Worm (Caenorhabditis elegans) whole organism, L1 larva: ENCODE data around the gene lrr-1.

ENCODE experiments used
- Y116A8C.19 ChIP-seq: sonication (generic microtip); optimal IDR thresholded peaks from 2 replicates; lab custom pipeline; 2016; ENCODE audit warnings: missing compliant biosample characterization, missing genetic modification characterization, borderline replicate concordance
- ceh-82 ChIP-seq, 3 experiments: fragments of 150-350 bp in 1 of 3; sonication (generic microtip) in 2 of 3; optimal IDR thresholded peaks; 2 replicates each; lab custom pipeline; 2014 to 2017; ENCODE audit warnings: missing biosample characterization in 3 of 3, missing genetic modification characterization in 3 of 3
- egl-27 ChIP-seq, 2 experiments: fragments of 150-350 bp in 1 of 2; sonication (generic microtip); optimal IDR thresholded peaks; 3 replicates each; lab custom pipeline; 2017 to 2018; ENCODE audit warnings: missing biosample characterization in 2 of 2, missing genetic modification characterization in 2 of 2, missing genetic modification reagents in 2 of 2
- fkh-10 ChIP-seq: sonication (generic microtip); optimal IDR thresholded peaks from 2 replicates; lab custom pipeline; 2017; ENCODE audit warnings: missing biosample characterization, missing genetic modification reagents, missing genetic modification characterization
- grh-1 ChIP-seq: fragments of 200-800 bp; sonication (Bioruptor generic); IDR thresholded peaks from 2 replicates; pipeline ENCODE4 v1.3.6; 2022; ENCODE audit warnings: missing genetic modification reagents, missing genetic modification characterization, missing compliant biosample characterization
- lin-13 ChIP-seq: fragments of 150-350 bp; optimal IDR thresholded peaks from 2 replicates; lab custom pipeline; 2014; ENCODE audit warnings: missing biosample characterization, missing genetic modification reagents, missing genetic modification characterization
- mep-1 ChIP-seq: fragments of 150-350 bp; optimal IDR thresholded peaks from 2 replicates; lab custom pipeline; 2014; ENCODE audit warnings: missing biosample characterization, missing genetic modification characterization
- nhr-11 ChIP-seq: fragments of 150-350 bp; optimal IDR thresholded peaks from 2 replicates; lab custom pipeline; 2014; ENCODE audit warnings: missing biosample characterization, missing genetic modification characterization
- nhr-12 ChIP-seq: sonication (generic microtip); optimal IDR thresholded peaks from 2 replicates; lab custom pipeline; 2017; ENCODE audit warnings: missing biosample characterization, missing genetic modification characterization
- unc-130 ChIP-seq: fragments of 150-350 bp; optimal IDR thresholded peaks from 2 replicates; lab custom pipeline; 2017; ENCODE audit warnings: missing biosample characterization, missing genetic modification characterization, inconsistent platforms

DNA sequence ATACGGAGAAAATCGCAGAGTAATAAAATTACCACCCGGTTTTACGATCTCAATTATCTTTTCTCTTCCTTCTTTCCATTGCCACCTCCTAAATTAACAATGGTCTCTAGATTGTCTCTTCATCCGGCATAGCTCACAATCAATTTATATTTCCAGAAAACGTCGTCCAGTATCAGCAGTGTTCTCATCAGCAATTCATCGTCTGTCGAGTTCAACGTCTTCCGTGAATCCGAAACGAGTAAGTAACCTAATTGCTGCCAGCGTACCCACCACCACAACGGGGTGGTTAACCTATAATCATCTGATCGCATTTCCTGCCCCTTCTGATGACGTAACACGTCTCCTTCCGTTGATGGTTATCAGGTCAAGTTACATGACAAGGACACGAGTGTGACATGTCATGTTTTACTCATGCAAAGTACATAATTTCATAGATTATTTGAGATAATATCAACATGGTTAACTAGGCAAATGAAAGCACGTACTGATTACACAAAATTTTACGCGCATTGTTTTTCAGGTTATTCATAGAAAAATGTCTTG, 50.2 kb downstream of the lrr-1 start:
- TF ChIP-seq nhr-12 (tag; lab: Kevin White, UChicago) (no peak), fkh-10 (GFP tag; lab: Kevin White, UChicago) (no peak), Y116A8C.19 (tag; lab: Kevin White, UChicago) (no peak), unc-130 (tag; lab: Kevin White, UChicago) (no peak), nhr-11 (no peak), grh-1 (no peak), lin-13 (GFP tag; lab: Kevin White, UChicago) (no peak), ceh-82 (tag; optimal IDR thresholded peaks at IDR 0.05; lab: Kevin White, UChicago) (no peak), mep-1 (tag; lab: Kevin White, UChicago) (no peak), egl-27 (tag; optimal IDR thresholded peaks at IDR 0.05; lab: Kevin White, UChicago) (no peak)
